Fruit fly (Drosophila melanogaster) whole organism, embryonic: Measurements from ENCODE around the gene Mocs1.

Source experiments
- Ada2b ChIP-seq: fragments of 200-800 bp; sonication (Bioruptor generic); IDR thresholded peaks from 2 replicates; pipeline ENCODE4 v1.3.6; 2022; ENCODE audit warnings: missing biosample characterization, missing genetic modification characterization
- BEAF-32 ChIP-seq: fragments of 200-800 bp; sonication (Bioruptor generic); optimal IDR thresholded peaks from 3 replicates; lab custom pipeline; 2017; ENCODE audit warnings: missing biosample characterization, missing genetic modification characterization, mild to moderate bottlenecking, moderate library complexity, missing genetic modification reagents
- BtbVII ChIP-seq: fragments of 200-800 bp; sonication (Bioruptor generic); optimal IDR thresholded peaks from 3 replicates; lab custom pipeline; 2017; ENCODE audit warnings: missing biosample characterization, mild to moderate bottlenecking, missing genetic modification characterization
- CG12071 ChIP-seq: fragments of 200-800 bp; sonication (Bioruptor generic); optimal IDR thresholded peaks from 3 replicates; lab custom pipeline; 2018; ENCODE audit warnings: missing biosample characterization, mild to moderate bottlenecking, missing genetic modification characterization
- CG12659 ChIP-seq: fragments of 200-800 bp; sonication (Bioruptor generic); optimal IDR thresholded peaks from 3 replicates; lab custom pipeline; 2017; ENCODE audit warnings: mild to moderate bottlenecking, missing biosample characterization, missing genetic modification reagents, missing genetic modification characterization
- CG1647 ChIP-seq: fragments of 200-800 bp; sonication (Bioruptor generic); optimal IDR thresholded peaks from 3 replicates; lab custom pipeline; 2016; ENCODE audit warnings: missing biosample characterization, missing genetic modification characterization
- CG1792 ChIP-seq: fragments of 200-800 bp; sonication (Bioruptor generic); optimal IDR thresholded peaks from 2 replicates; lab custom pipeline; 2016; ENCODE audit warnings: missing biosample characterization, missing genetic modification characterization
- CG2875 ChIP-seq: fragments of 200-800 bp; sonication (Bioruptor generic); optimal IDR thresholded peaks from 2 replicates; lab custom pipeline; 2017; ENCODE audit warnings: missing biosample characterization, mild to moderate bottlenecking, missing genetic modification characterization, missing genetic modification reagents
- CG5953 ChIP-seq: fragments of 200-800 bp; sonication (Bioruptor generic); IDR thresholded peaks from 2 replicates; pipeline ENCODE4 v1.3.6; 2022; ENCODE audit warnings: missing biosample characterization, missing genetic modification characterization
- CG6791 ChIP-seq: fragments of 200-800 bp; sonication (Bioruptor generic); IDR thresholded peaks from 3 replicates; pipeline ENCODE4 v1.3.6; 2022; ENCODE audit warnings: missing biosample characterization, missing genetic modification characterization; ENCODE audit not compliant: partially characterized antibody
- CG7839 ChIP-seq: fragments of 200-800 bp; sonication (Bioruptor generic); optimal IDR thresholded peaks from 3 replicates; lab custom pipeline; 2018; ENCODE audit warnings: missing biosample characterization, mild to moderate bottlenecking, missing genetic modification characterization, moderate library complexity
- CG8290 ChIP-seq, 3 experiments: fragments of 200-800 bp; sonication (Bioruptor generic); optimal IDR thresholded peaks; 2 replicates each; lab custom pipeline; 2016 to 2019; ENCODE audit warnings: missing biosample characterization in 3 of 3, missing genetic modification characterization in 3 of 3, mild to moderate bottlenecking in 2 of 3, moderate library complexity in 1 of 3
- CG8944 ChIP-seq: fragments of 200-800 bp; sonication (Bioruptor generic); optimal IDR thresholded peaks from 3 replicates; lab custom pipeline; 2016; ENCODE audit warnings: missing biosample characterization, missing genetic modification characterization
- CG9876 ChIP-seq: fragments of 200-800 bp; sonication (Bioruptor generic); optimal IDR thresholded peaks from 2 replicates; lab custom pipeline; 2016; ENCODE audit warnings: missing biosample characterization, missing genetic modification characterization
- CHES-1-like ChIP-seq: fragments of 200-800 bp; sonication (Bioruptor generic); optimal IDR thresholded peaks from 2 replicates; lab custom pipeline; 2016; ENCODE audit warnings: missing biosample characterization, missing genetic modification characterization
- CrebB ChIP-seq: fragments of 200-800 bp; sonication (Bioruptor generic); optimal IDR thresholded peaks from 3 replicates; lab custom pipeline; 2018; ENCODE audit warnings: missing biosample characterization, mild to moderate bottlenecking, missing genetic modification characterization
- Dfd ChIP-seq, 2 experiments: fragments of >200 bp; optimal IDR thresholded peaks; 2 replicates each; lab custom pipeline; 2017; ENCODE audit warnings: missing biosample characterization in 2 of 2, missing genetic modification characterization in 2 of 2
- Doc2 ChIP-seq: fragments of 200-800 bp; sonication (Bioruptor generic); IDR thresholded peaks from 2 replicates; pipeline ENCODE4 v1.3.6; 2022; ENCODE audit warnings: missing biosample characterization, missing genetic modification characterization
- ERR ChIP-seq: fragments of 200-800 bp; sonication (Bioruptor generic); optimal IDR thresholded peaks from 2 replicates; lab custom pipeline; 2016; ENCODE audit warnings: missing biosample characterization, missing genetic modification characterization
- Hr3 ChIP-seq: fragments of 200-800 bp; sonication (Bioruptor generic); optimal IDR thresholded peaks from 3 replicates; lab custom pipeline; 2016; ENCODE audit warnings: missing biosample characterization, missing genetic modification characterization
- PHDP ChIP-seq: fragments of 200-800 bp; sonication (Bioruptor generic); optimal IDR thresholded peaks from 3 replicates; lab custom pipeline; 2018; ENCODE audit warnings: missing biosample characterization, mild to moderate bottlenecking, missing genetic modification characterization, moderate library complexity
- Ptx1 ChIP-seq: fragments of 200-800 bp; sonication (Bioruptor generic); IDR thresholded peaks from 2 replicates; pipeline ENCODE4 v1.3.6; 2022; ENCODE audit warnings: missing biosample characterization, missing genetic modification characterization
- Ravus ChIP-seq: fragments of 200-800 bp; sonication (Bioruptor generic); IDR thresholded peaks from 2 replicates; pipeline ENCODE4 v1.3.6; 2022; ENCODE audit warnings: missing biosample characterization, missing genetic modification characterization
- Rx ChIP-seq: fragments of 200-800 bp; sonication (Bioruptor generic); IDR thresholded peaks from 2 replicates; pipeline ENCODE4 v1.3.6; 2022; ENCODE audit warnings: missing biosample characterization, missing genetic modification characterization
- Scr ChIP-seq: fragments of 200-800 bp; sonication (Bioruptor generic); IDR thresholded peaks from 2 replicates; pipeline ENCODE4 v1.3.6; 2022; ENCODE audit warnings: missing biosample characterization, missing genetic modification characterization; ENCODE audit not compliant: partially characterized antibody
- Side ChIP-seq: fragments of 200-800 bp; sonication (Bioruptor generic); optimal IDR thresholded peaks from 2 replicates; lab custom pipeline; 2016; ENCODE audit warnings: missing biosample characterization, missing genetic modification characterization
- TFAM ChIP-seq: fragments of 200-800 bp; sonication (Bioruptor generic); optimal IDR thresholded peaks from 2 replicates; lab custom pipeline; 2017; ENCODE audit warnings: missing biosample characterization, missing genetic modification characterization, inconsistent platforms
- bcd ChIP-seq: fragments of 200-800 bp; sonication (Bioruptor generic); optimal IDR thresholded peaks from 2 replicates; lab custom pipeline; 2017; ENCODE audit warnings: missing biosample characterization, mild to moderate bottlenecking, missing genetic modification characterization
- croc ChIP-seq: fragments of 200-800 bp; sonication (Bioruptor generic); conservative IDR thresholded peaks from 3 replicates; pipeline ENCODE4 v1.3.6; 2022; ENCODE audit warnings: missing biosample characterization, missing genetic modification characterization
- cwo ChIP-seq: fragments of 200-800 bp; sonication (Bioruptor generic); optimal IDR thresholded peaks from 3 replicates; lab custom pipeline; 2017; ENCODE audit warnings: missing biosample characterization, missing genetic modification characterization, mild to moderate bottlenecking, moderate library complexity, missing genetic modification reagents
- fd102C ChIP-seq: fragments of 200-800 bp; sonication (Bioruptor generic); optimal IDR thresholded peaks from 2 replicates; lab custom pipeline; 2018; ENCODE audit warnings: missing biosample characterization, mild to moderate bottlenecking, missing genetic modification characterization, moderate library complexity
- fu2 ChIP-seq: fragments of 200-800 bp; sonication (Bioruptor generic); optimal IDR thresholded peaks from 2 replicates; lab custom pipeline; 2016; ENCODE audit warnings: missing biosample characterization, missing genetic modification characterization
- gcm ChIP-seq: fragments of 200-800 bp; sonication (Bioruptor generic); optimal IDR thresholded peaks from 2 replicates; lab custom pipeline; 2019; ENCODE audit warnings: missing biosample characterization, mild to moderate bottlenecking, missing genetic modification characterization, moderate library complexity
- gt ChIP-seq: fragments of 200-800 bp; sonication (Bioruptor generic); IDR thresholded peaks from 2 replicates; pipeline ENCODE4 v1.3.6; 2022; ENCODE audit warnings: missing biosample characterization, missing genetic modification characterization
- h ChIP-seq: fragments of >200 bp; optimal IDR thresholded peaks from 2 replicates; lab custom pipeline; 2017
- kah ChIP-seq: fragments of 200-800 bp; sonication (Bioruptor generic); optimal IDR thresholded peaks from 2 replicates; lab custom pipeline; 2018; ENCODE audit warnings: missing biosample characterization, mild to moderate bottlenecking, missing genetic modification characterization
- kni ChIP-seq: fragments of 200-800 bp; sonication (Bioruptor generic); optimal IDR thresholded peaks from 3 replicates; lab custom pipeline; 2017; ENCODE audit warnings: mild to moderate bottlenecking, missing biosample characterization, missing genetic modification reagents, missing genetic modification characterization
- lola ChIP-seq, 3 experiments: fragments of >200 bp in 2 of 3; fragments of 200-800 bp in 1 of 3; sonication (Bioruptor generic) in 1 of 3; optimal IDR thresholded peaks; 2 replicates each; lab custom pipeline; 2017 to 2019; ENCODE audit warnings: missing biosample characterization in 3 of 3, missing genetic modification characterization in 3 of 3, mild to moderate bottlenecking in 1 of 3, moderate library complexity in 1 of 3
- nom ChIP-seq: fragments of 200-800 bp; sonication (Bioruptor generic); optimal IDR thresholded peaks from 2 replicates; lab custom pipeline; 2017; ENCODE audit warnings: missing biosample characterization, missing genetic modification characterization, mild to moderate bottlenecking, moderate library complexity, missing genetic modification reagents
- phol ChIP-seq: fragments of 200-800 bp; sonication (Bioruptor generic); optimal IDR thresholded peaks from 3 replicates; lab custom pipeline; 2018; ENCODE audit warnings: missing biosample characterization, mild to moderate bottlenecking, missing genetic modification characterization, moderate library complexity
- repo ChIP-seq: fragments of 200-800 bp; sonication (Bioruptor generic); optimal IDR thresholded peaks from 2 replicates; lab custom pipeline; 2016; ENCODE audit warnings: missing biosample characterization, missing genetic modification characterization
- ro ChIP-seq: fragments of 200-800 bp; sonication (Bioruptor generic); IDR thresholded peaks from 2 replicates; pipeline ENCODE4 v1.3.6; 2022; ENCODE audit warnings: missing biosample characterization, missing genetic modification characterization
- run ChIP-seq: fragments of 200-800 bp; sonication (Bioruptor generic); optimal IDR thresholded peaks from 3 replicates; lab custom pipeline; 2018; ENCODE audit warnings: missing biosample characterization, mild to moderate bottlenecking, missing genetic modification characterization
- sc ChIP-seq, 3 experiments: fragments of >200 bp in 2 of 3; fragments of 200-800 bp in 1 of 3; sonication (Bioruptor generic) in 1 of 3; optimal IDR thresholded peaks; 2 replicates in 2 of 3; 3 replicates in 1 of 3; lab custom pipeline; 2017; ENCODE audit warnings: mild to moderate bottlenecking in 1 of 3, missing biosample characterization in 1 of 3, missing genetic modification characterization in 1 of 3, missing genetic modification reagents in 1 of 3
- sim ChIP-seq: fragments of 200-800 bp; sonication (Bioruptor generic); IDR thresholded peaks from 2 replicates; pipeline ENCODE4 v1.3.6; 2022; ENCODE audit warnings: missing biosample characterization, missing genetic modification characterization
- slbo ChIP-seq: fragments of 200-800 bp; sonication (Bioruptor generic); IDR thresholded peaks from 2 replicates; pipeline ENCODE4 v1.3.6; 2022; ENCODE audit warnings: missing biosample characterization, missing genetic modification characterization
- slp2 ChIP-seq: fragments of 200-800 bp; sonication (Bioruptor generic); optimal IDR thresholded peaks from 2 replicates; lab custom pipeline; 2016; ENCODE audit warnings: missing biosample characterization, missing genetic modification characterization
- tna ChIP-seq: fragments of 200-800 bp; sonication (Bioruptor generic); IDR thresholded peaks from 2 replicates; pipeline ENCODE4 v1.3.6; 2022; ENCODE audit warnings: missing biosample characterization, missing genetic modification characterization; ENCODE audit not compliant: partially characterized antibody
- wek ChIP-seq: fragments of 200-800 bp; sonication (Bioruptor generic); optimal IDR thresholded peaks from 3 replicates; lab custom pipeline; 2018; ENCODE audit warnings: missing biosample characterization, mild to moderate bottlenecking, missing genetic modification characterization, moderate library complexity

Gene Mocs1

DNA sequence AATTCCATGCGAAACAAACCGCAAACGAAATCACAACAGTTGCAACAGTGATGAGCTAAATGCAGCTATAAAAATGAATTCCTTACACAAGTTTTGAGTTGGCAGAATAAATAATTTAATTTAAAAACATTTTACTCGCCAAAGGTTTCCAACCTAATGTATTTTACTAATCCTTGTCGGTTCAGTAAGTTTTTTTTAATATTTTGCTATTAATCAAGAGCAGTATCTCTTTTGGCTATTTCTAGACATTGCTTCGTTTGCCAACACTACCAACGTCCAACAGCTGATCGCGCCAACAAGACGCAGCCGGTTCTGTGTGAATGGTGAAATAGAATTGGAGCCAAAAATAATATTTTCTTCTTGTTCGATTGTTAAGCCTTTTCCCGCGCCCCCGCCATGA is 5.6 kb upstream of the Mocs1 start, which contains the start of the genes CG32075, CG45101 and SuUR (continued):
- TF ChIP-seq CG8290 (GFP tag; optimal IDR thresholded peaks at IDR 0.05; lab: Kevin White, UChicago): peak; percentile 79
- TF ChIP-seq CG8290 (tag; optimal IDR thresholded peaks at IDR 0.05; lab: Kevin White, UChicago): peak; percentile 6 to 43
- peak; percentile 39 for TF ChIP-seq CG2875 (GFP tag; lab: Kevin White, UChicago)
- TF ChIP-seq TFAM (GFP tag; lab: Kevin White, UChicago): no peak
- TF ChIP-seq h (lab: Kevin White, UChicago): no peak
- TF ChIP-seq Ada2b (GFP tag; lab: Robert Waterston, UW): peak; percentile 88
- no peak for TF ChIP-seq Scr (GFP tag; lab: Robert Waterston, UW)
- TF ChIP-seq Ravus (GFP tag; lab: Robert Waterston, UW): peak; percentile 58
- TF ChIP-seq CG6791: no peak
- TF ChIP-seq fu2: peak; percentile 85
- TF ChIP-seq sc (optimal IDR thresholded peaks at IDR 0.05; lab: Kevin White, UChicago): no peak
- TF ChIP-seq sc (GFP tag; optimal IDR thresholded peaks at IDR 0.05; lab: Kevin White, UChicago): peak; percentile 63
- TF ChIP-seq Doc2 (GFP tag; lab: Robert Waterston, UW): 0 out of 2 replicates have a peak, but pooled peaks have one; percentile 28
- peak; percentile 62 for TF ChIP-seq CG5953 (GFP tag; lab: Robert Waterston, UW)
- peak; percentile 76 for TF ChIP-seq ro (GFP tag; lab: Robert Waterston, UW)
- peak; percentile 32 for TF ChIP-seq kah
- no peak for TF ChIP-seq tna (GFP tag; lab: Robert Waterston, UW)
- peak; percentile 36 for TF ChIP-seq fd102C (GFP tag; lab: Kevin White, UChicago)
- TF ChIP-seq sim (GFP tag; lab: Robert Waterston, UW): no peak
- peak; percentile 81 for TF ChIP-seq bcd
- TF ChIP-seq ERR (GFP tag; lab: Kevin White, UChicago): no peak
- peak; percentile 87 for TF ChIP-seq PHDP (tag; lab: Kevin White, UChicago)
- peak; percentile 92 for TF ChIP-seq CHES-1-like
- TF ChIP-seq BtbVII (GFP tag; lab: Kevin White, UChicago): peak; percentile 13
- peak; percentile 42 for TF ChIP-seq nom (GFP tag; lab: Kevin White, UChicago)
- peak; percentile 69 for TF ChIP-seq CG1792 (GFP tag; lab: Kevin White, UChicago)
- TF ChIP-seq slbo (GFP tag; lab: Robert Waterston, UW): peak; percentile 94
- TF ChIP-seq CG12659: peak; percentile 94
- TF ChIP-seq CrebB (tag; lab: Kevin White, UChicago): peak; percentile 58
- TF ChIP-seq Hr3 (GFP tag; lab: Kevin White, UChicago): peak; percentile 90
- peak; percentile 84 for TF ChIP-seq CG8944
- peak; percentile 91 for TF ChIP-seq CG7839 (tag; lab: Kevin White, UChicago)
- TF ChIP-seq CG1647 (GFP tag; lab: Kevin White, UChicago): peak; percentile 76
- peak; percentile 83 for TF ChIP-seq repo (GFP tag; lab: Kevin White, UChicago)
- TF ChIP-seq CG12071: peak; percentile 15
- peak; percentile 74 for TF ChIP-seq croc
- peak; percentile 86 for TF ChIP-seq Side
- peak; percentile 75; the same call in 1 of the 2 replicates for TF ChIP-seq gt
- TF ChIP-seq gcm (GFP tag; lab: Kevin White, UChicago): peak; percentile 49
- no peak for TF ChIP-seq Dfd (GFP tag; optimal IDR thresholded peaks at IDR 0.05; lab: Kevin White, UChicago)
- TF ChIP-seq phol (tag; lab: Kevin White, UChicago): peak; percentile 90
- peak; percentile 77 for TF ChIP-seq Rx (GFP tag; lab: Robert Waterston, UW)
- TF ChIP-seq slp2 (GFP tag; lab: Kevin White, UChicago): peak; percentile 85
- TF ChIP-seq cwo (GFP tag; lab: Kevin White, UChicago): peak; percentile 64
- TF ChIP-seq BEAF-32: peak; percentile 39
- peak in 1 of 3 experiments; percentile 86 for TF ChIP-seq lola (GFP tag; optimal IDR thresholded peaks at IDR 0.05; lab: Kevin White, UChicago)
- TF ChIP-seq CG9876 (GFP tag; lab: Kevin White, UChicago): peak; percentile 85
- peak; percentile 94 for TF ChIP-seq Ptx1 (GFP tag; lab: Robert Waterston, UW)
- TF ChIP-seq run: peak; percentile 80
- no peak for TF ChIP-seq kni
- no peak for TF ChIP-seq wek
